Worm (Caenorhabditis elegans) whole organism, young adult: ENCODE data around the gene ptr-1.

Source experiments
- B0035.1 ChIP-seq: sonication (generic microtip); optimal IDR thresholded peaks from 2 replicates; lab custom pipeline; 2016; ENCODE audit warnings: missing genetic modification characterization, mild to moderate bottlenecking, missing compliant biosample characterization, missing genotype, missing genetic modification reagents
- B0261.1 ChIP-seq: sonication (generic microtip); optimal IDR thresholded peaks from 2 replicates; lab custom pipeline; 2016; ENCODE audit warnings: mild to moderate bottlenecking, missing genetic modification characterization, moderate library complexity, missing compliant biosample characterization
- B0336.3 ChIP-seq: fragments of 200-800 bp; sonication (Bioruptor generic); IDR thresholded peaks from 2 replicates; pipeline ENCODE4 v1.3.6; 2022; ENCODE audit warnings: missing genetic modification characterization, missing compliant biosample characterization
- D2030.7 ChIP-seq: fragments of 200-800 bp; sonication (Bioruptor generic); IDR thresholded peaks from 2 replicates; pipeline ENCODE4 v1.3.6; 2022; ENCODE audit warnings: missing genetic modification reagents, missing genetic modification characterization, missing compliant biosample characterization
- F23B12.7 ChIP-seq: sonication (generic microtip); optimal IDR thresholded peaks from 2 replicates; lab custom pipeline; 2017; ENCODE audit warnings: missing genetic modification characterization, mild to moderate bottlenecking, missing compliant biosample characterization, antibody characterized with exemption, moderate library complexity; ENCODE audit not compliant: insufficient read depth
- F55B11.4 ChIP-seq: sonication (generic microtip); optimal IDR thresholded peaks from 2 replicates; lab custom pipeline; 2016; ENCODE audit warnings: missing compliant biosample characterization, missing genetic modification characterization, borderline replicate concordance; ENCODE audit not compliant: insufficient read depth
- F57C9.4 ChIP-seq: sonication (generic microtip); optimal IDR thresholded peaks from 2 replicates; lab custom pipeline; 2017; ENCODE audit warnings: mild to moderate bottlenecking, missing genetic modification characterization, missing compliant biosample characterization
- T26A5.8 ChIP-seq: sonication (generic microtip); optimal IDR thresholded peaks from 2 replicates; lab custom pipeline; 2016; ENCODE audit warnings: missing genetic modification characterization, missing compliant biosample characterization
- Y79H2A.3 ChIP-seq: fragments of 200-800 bp; sonication (Bioruptor generic); conservative IDR thresholded peaks from 2 replicates; pipeline ENCODE4 v1.3.6; 2022; ENCODE audit warnings: missing genetic modification reagents, missing genetic modification characterization, missing compliant biosample characterization
- Y95B8A.8 ChIP-seq: fragments of 200-800 bp; sonication (Bioruptor generic); IDR thresholded peaks from 2 replicates; pipeline ENCODE4 v1.3.6; 2022; ENCODE audit warnings: missing genetic modification reagents, missing genetic modification characterization, missing compliant biosample characterization
- atf-7 ChIP-seq: sonication (generic microtip); optimal IDR thresholded peaks from 2 replicates; lab custom pipeline; 2017; ENCODE audit warnings: mild to moderate bottlenecking, missing genetic modification characterization, missing compliant biosample characterization
- athp-1 ChIP-seq: sonication (generic microtip); optimal IDR thresholded peaks from 2 replicates; lab custom pipeline; 2017; ENCODE audit warnings: mild to moderate bottlenecking, missing genetic modification characterization, missing compliant biosample characterization
- attf-5 ChIP-seq: fragments of 200-800 bp; sonication (Bioruptor generic); optimal IDR thresholded peaks from 2 replicates; lab custom pipeline; 2018; ENCODE audit warnings: mild to moderate bottlenecking, missing genetic modification characterization, missing compliant biosample characterization
- ceh-100 ChIP-seq: fragments of 200-800 bp; sonication (Bioruptor generic); IDR thresholded peaks from 2 replicates; pipeline ENCODE4 v1.3.6; 2022; ENCODE audit warnings: missing genetic modification reagents, missing genetic modification characterization, missing compliant biosample characterization
- dox-1 ChIP-seq: fragments of 200-800 bp; sonication (Bioruptor generic); IDR thresholded peaks from 2 replicates; pipeline ENCODE4 v1.3.6; 2022; ENCODE audit warnings: missing genetic modification reagents, missing genetic modification characterization, missing compliant biosample characterization
- dpff-1 ChIP-seq: sonication (generic microtip); optimal IDR thresholded peaks from 2 replicates; lab custom pipeline; 2017; ENCODE audit warnings: mild to moderate bottlenecking, missing genetic modification characterization, missing compliant biosample characterization
- egl-18 ChIP-seq: fragments of 200-800 bp; sonication (Bioruptor generic); IDR thresholded peaks from 2 replicates; pipeline ENCODE4 v1.3.6; 2022; ENCODE audit warnings: missing genetic modification reagents, missing genetic modification characterization, missing compliant biosample characterization
- egl-44 ChIP-seq: fragments of 200-800 bp; sonication (Bioruptor generic); IDR thresholded peaks from 2 replicates; pipeline ENCODE4 v1.3.6; 2022; ENCODE audit warnings: missing genetic modification reagents, missing genetic modification characterization, missing compliant biosample characterization
- him-1 ChIP-seq: sonication (generic microtip); optimal IDR thresholded peaks from 2 replicates; lab custom pipeline; 2016; ENCODE audit warnings: missing genotype, missing genetic modification reagents, missing genetic modification characterization, missing compliant biosample characterization
- hmg-1.2 ChIP-seq: fragments of 200-800 bp; sonication (Bioruptor generic); IDR thresholded peaks from 2 replicates; pipeline ENCODE4 v1.3.6; 2022; ENCODE audit warnings: missing genetic modification reagents, missing genetic modification characterization, missing compliant biosample characterization
- hsf-1 ChIP-seq: fragments of 200-800 bp; sonication (Bioruptor generic); IDR thresholded peaks from 2 replicates; pipeline ENCODE4 v1.3.6; 2022; ENCODE audit warnings: missing genetic modification reagents, missing genetic modification characterization, missing compliant biosample characterization
- lag-1 ChIP-seq: fragments of 200-800 bp; sonication (Bioruptor generic); IDR thresholded peaks from 2 replicates; pipeline ENCODE4 v1.3.6; 2022; ENCODE audit warnings: missing genetic modification reagents, missing genetic modification characterization, missing compliant biosample characterization
- lsy-27 ChIP-seq: sonication (generic microtip); optimal IDR thresholded peaks from 2 replicates; lab custom pipeline; 2017; ENCODE audit warnings: missing genetic modification characterization, mild to moderate bottlenecking, missing compliant biosample characterization, antibody characterized with exemption, missing genotype, borderline replicate concordance; ENCODE audit not compliant: insufficient read depth
- mcd-1 ChIP-seq: fragments of 200-800 bp; sonication (Bioruptor generic); IDR thresholded peaks from 2 replicates; pipeline ENCODE4 v1.3.6; 2022; ENCODE audit warnings: missing genetic modification reagents, missing genetic modification characterization, missing compliant biosample characterization
- repo-1 ChIP-seq: sonication (generic microtip); optimal IDR thresholded peaks from 2 replicates; lab custom pipeline; 2017; ENCODE audit warnings: mild to moderate bottlenecking, missing genetic modification characterization, missing compliant biosample characterization
- sea-2 ChIP-seq: fragments of 200-800 bp; sonication (Bioruptor generic); IDR thresholded peaks from 2 replicates; pipeline ENCODE4 v1.3.6; 2022; ENCODE audit warnings: missing genetic modification characterization, missing compliant biosample characterization
- snpc-1.1 ChIP-seq: sonication (generic microtip); optimal IDR thresholded peaks from 2 replicates; lab custom pipeline; 2017; ENCODE audit warnings: missing genetic modification characterization, mild to moderate bottlenecking, missing compliant biosample characterization, antibody characterized with exemption, moderate library complexity, missing genotype, missing genetic modification reagents; ENCODE audit not compliant: insufficient read depth
- snpc-4 ChIP-seq, 5 experiments: fragments of 150-350 bp in 1 of 5; sonication (generic microtip) in 4 of 5; optimal IDR thresholded peaks; 2 replicates each; lab custom pipeline; 2014 to 2018; ENCODE audit warnings: missing genetic modification characterization in 5 of 5, missing biosample characterization in 3 of 5, antibody characterized with exemption in 2 of 5, mild to moderate bottlenecking in 2 of 5, missing compliant biosample characterization in 2 of 5, missing genotype in 2 of 5, moderate library complexity in 2 of 5, missing genetic modification reagents in 1 of 5
- somi-1 ChIP-seq: fragments of 200-800 bp; sonication (Bioruptor generic); optimal IDR thresholded peaks from 2 replicates; lab custom pipeline; 2018; ENCODE audit warnings: mild to moderate bottlenecking, missing genetic modification characterization, missing compliant biosample characterization
- tbp1 ChIP-seq: fragments of 200-800 bp; sonication (Bioruptor generic); optimal IDR thresholded peaks from 2 replicates; lab custom pipeline; 2018; ENCODE audit warnings: mild to moderate bottlenecking, missing genetic modification characterization, missing compliant biosample characterization
- ztf-26 ChIP-seq: sonication (generic microtip); optimal IDR thresholded peaks from 2 replicates; lab custom pipeline; 2017; ENCODE audit warnings: missing genetic modification characterization, missing compliant biosample characterization

The ptr-1 gene

ce11 chrV:9155616-9156015 lies 25.9 kb downstream of the ptr-1 start:
- TF ChIP-seq D2030.7 (GFP tag; lab: Robert Waterston, UW) (no peak), ztf-26 (peak; percentile 5), hmg-1.2 (GFP tag; lab: Robert Waterston, UW) (no peak)
- TF ChIP-seq, all 124 proteins: peak for 1

- no peak for TF ChIP-seq mcd-1
- no peak for TF ChIP-seq F55B11.4 (tag; lab: Kevin White, UChicago)
- no peak for TF ChIP-seq attf-5 (GFP tag; lab: Kevin White, UChicago)
- TF ChIP-seq hmg-1.2 (GFP tag; lab: Robert Waterston, UW), result no peak
- no peak for TF ChIP-seq him-1 (tag; lab: Kevin White, UChicago)
- TF ChIP-seq lag-1 (GFP tag; lab: Robert Waterston, UW), result no peak
- TF ChIP-seq dpff-1 (tag; lab: Kevin White, UChicago), result no peak
- TF ChIP-seq snpc-1.1 (tag; lab: Kevin White, UChicago), result no peak
- no peak for TF ChIP-seq snpc-4 (GFP tag; optimal IDR thresholded peaks at IDR 0.05; lab: Kevin White, UChicago)
- no peak for TF ChIP-seq snpc-4 (tag; optimal IDR thresholded peaks at IDR 0.05; lab: Kevin White, UChicago)
- TF ChIP-seq ceh-100, result no peak
- no peak for TF ChIP-seq egl-44 (GFP tag; lab: Robert Waterston, UW)
- no peak for TF ChIP-seq sea-2
- TF ChIP-seq Y95B8A.8, result no peak
- no peak for TF ChIP-seq lsy-27 (tag; lab: Kevin White, UChicago)
- TF ChIP-seq hsf-1, result no peak
- no peak for TF ChIP-seq F23B12.7 (tag; lab: Kevin White, UChicago)
- no peak for TF ChIP-seq repo-1 (tag; lab: Kevin White, UChicago)
- no peak for TF ChIP-seq B0261.1 (tag; lab: Kevin White, UChicago)
- no peak for TF ChIP-seq F57C9.4 (tag; lab: Kevin White, UChicago)
Measured at ce11 chrV:9154772-9155171, 26.7 kb downstream of the ptr-1 start, which contains the start of gene B0222.5. TSS of gene B0222.5 (minus strand) at chrV:9154872.

ce11 chrV:9152339-9152738 lies 29.2 kb downstream of the ptr-1 start:
- no peak for TF ChIP-seq tbp1 (GFP tag; lab: Kevin White, UChicago)
- no peak for TF ChIP-seq atf-7 (tag; lab: Kevin White, UChicago)
- TF ChIP-seq athp-1, result no peak
- TF ChIP-seq, all 124 proteins: peak for 0

DNA sequence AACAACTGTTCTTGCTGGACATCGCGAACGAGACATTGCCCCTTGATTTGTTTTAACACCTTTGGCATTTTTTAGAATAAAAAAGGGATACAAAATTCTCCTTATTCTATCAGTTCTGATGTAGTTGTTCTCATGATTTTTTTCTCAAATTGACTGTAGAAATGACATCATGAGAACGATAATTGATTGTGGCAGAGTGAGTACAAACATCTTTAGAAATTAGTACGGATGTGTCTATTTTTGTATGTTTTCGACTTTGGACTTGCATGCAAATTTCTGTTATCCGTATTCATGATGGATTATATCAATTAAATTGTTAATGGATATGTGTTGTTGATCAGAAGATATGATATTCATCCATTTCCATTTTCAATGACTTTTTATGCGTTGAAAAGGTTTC lies 33.4 kb downstream of the ptr-1 start:
- TF ChIP-seq T26A5.8, result no peak
- TF ChIP-seq mcd-1, result no peak
- no peak for TF ChIP-seq B0035.1 (tag; lab: Kevin White, UChicago)
- no peak for TF ChIP-seq egl-18 (GFP tag; lab: Robert Waterston, UW)
- TF ChIP-seq repo-1 (tag; lab: Kevin White, UChicago), result no peak

- TF ChIP-seq somi-1 (GFP tag; lab: Kevin White, UChicago), result no peak
- peak; percentile 33; the same call in 1 of the 2 replicates for TF ChIP-seq hmg-1.2 (GFP tag; lab: Robert Waterston, UW)
- TF ChIP-seq dox-1 (GFP tag; lab: Robert Waterston, UW), result no peak
- TF ChIP-seq B0336.3 (GFP tag; lab: Robert Waterston, UW), result no peak
- no peak for TF ChIP-seq Y79H2A.3 (GFP tag; lab: Robert Waterston, UW)
Measured at ce11 chrV:9146849-9147557, 34.5 kb downstream of the ptr-1 start, which contains the start of gene spl-2. TSS of gene spl-2 (minus strand) at chrV:9146899.
